Fruit fly (Drosophila melanogaster) Kc167 (cell line): Measurements from ENCODE around the gene vsg.

Experiments used
- h ChIP-seq: fragments of >200 bp; optimal IDR thresholded peaks from 3 replicates; lab custom pipeline; 2018; ENCODE audit warnings: missing external identifiers
- insv ChIP-seq: fragments of >200 bp; optimal IDR thresholded peaks from 3 replicates; lab custom pipeline; 2018; ENCODE audit warnings: missing external identifiers
- ttk ChIP-seq: sonication (Bioruptor generic); optimal IDR thresholded peaks from 2 replicates; lab custom pipeline; 2017; ENCODE audit warnings: missing external identifiers

dm6 chr3L:9742342-9742741, 28.2 kb downstream of the vsg start:
- TF ChIP-seq insv (lab: Kevin White, UChicago) (no peak), h (no peak), ttk (lab: Kevin White, UChicago) (no peak)
